Fruit fly (Drosophila melanogaster) Kc167 (cell line): ENCODE measurements around the gene CG7492.

Source experiments
- Myc ChIP-seq: fragments of >200 bp; optimal IDR thresholded peaks from 2 replicates; lab custom pipeline; 2017; ENCODE audit warnings: missing external identifiers
- psq ChIP-seq: fragments of >200 bp; optimal IDR thresholded peaks from 2 replicates; lab custom pipeline; 2017; ENCODE audit warnings: missing external identifiers
- ttk ChIP-seq: sonication (Bioruptor generic); optimal IDR thresholded peaks from 2 replicates; lab custom pipeline; 2017; ENCODE audit warnings: missing external identifiers

- no peak for TF ChIP-seq psq (lab: Kevin White, UChicago)
- TF ChIP-seq Myc (lab: Kevin White, UChicago), result no peak
- no peak for TF ChIP-seq ttk
These were observed 41.0 kb upstream of the CG7492 start, which contains the start of gene CG44195 for dm6 chr3L:7695554-7695953.
